Worm (Caenorhabditis elegans) whole organism, dauer: ENCODE measurements around the gene mpz-6.
"Not testable (repeated sequence)": the region's sequence is repeated elsewhere in the genome, so short reads cannot be mapped to it uniquely, and the experiment has no call there.

Experiments used
- unc-62 ChIP-seq: sonication (generic microtip); optimal IDR thresholded peaks from 2 replicates; lab custom pipeline; 2017; ENCODE audit warnings: missing biosample characterization, missing genetic modification reagents, missing genetic modification characterization

mpz-6 gene

DNA sequence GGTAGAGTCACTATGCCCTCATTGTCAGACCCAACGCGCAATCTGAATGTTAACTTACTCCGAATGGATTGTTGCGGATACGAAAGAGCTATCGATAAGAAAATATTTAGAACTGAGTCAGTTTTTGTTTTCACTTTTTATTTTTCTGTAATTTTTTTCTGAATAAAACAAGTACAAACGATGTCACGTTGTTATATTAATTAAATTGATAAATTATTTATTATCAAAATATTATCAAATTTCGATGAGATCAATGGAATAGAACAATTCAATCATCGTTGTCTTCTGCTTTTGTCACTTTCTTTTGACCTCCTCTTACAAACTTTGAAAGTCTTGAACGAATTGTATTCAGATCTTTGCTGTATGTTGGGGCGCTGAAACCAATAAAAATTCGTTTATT is at the start of gene mpz-6:
TSS of gene mpz-6 (minus strand) at position 101 of the 400 bp plus-strand sequence.
- no peak for TF ChIP-seq unc-62 (GFP tag; lab: Kevin White, UChicago)

ce11 chrII:9454304-9454703 is 47.4 kb upstream of the mpz-6 start, which contains the start of gene chil-19:
chil-19 (minus strand) TSS chrII:9454404.
- TF ChIP-seq unc-62 (GFP tag; lab: Kevin White, UChicago), result no peak

DNA sequence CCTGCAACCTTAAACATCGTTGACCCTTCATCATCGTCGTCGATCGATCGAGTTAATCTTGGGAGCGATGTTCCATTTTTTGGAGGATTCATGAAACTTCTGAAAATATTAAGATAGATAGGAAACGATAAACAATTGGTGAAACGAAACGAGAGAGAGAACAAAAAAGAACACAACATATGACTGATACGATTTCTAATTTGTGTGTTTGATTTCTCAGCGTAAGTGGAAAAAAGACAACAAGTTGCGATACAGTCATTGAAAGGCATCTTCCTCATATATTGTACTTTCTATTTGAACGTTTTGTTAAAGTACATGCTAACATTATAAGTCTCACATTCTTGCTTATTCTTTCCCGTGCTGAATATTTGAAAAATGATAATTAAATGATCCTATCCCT is 45.3 kb upstream of the mpz-6 start, which contains the start of gene R09D1.12:
TSS of gene R09D1.12 (minus strand) at position 101 of the 400 bp plus-strand sequence.
- TF ChIP-seq unc-62 (GFP tag; lab: Kevin White, UChicago), result not testable (repeated sequence)

ce11 chrII:9447965-9448364 is 41.0 kb upstream of the mpz-6 start, which contains the start of gene chil-18:
chil-18 (plus strand) TSS chrII:9448265.
- TF ChIP-seq unc-62 (GFP tag; lab: Kevin White, UChicago), result no peak

DNA sequence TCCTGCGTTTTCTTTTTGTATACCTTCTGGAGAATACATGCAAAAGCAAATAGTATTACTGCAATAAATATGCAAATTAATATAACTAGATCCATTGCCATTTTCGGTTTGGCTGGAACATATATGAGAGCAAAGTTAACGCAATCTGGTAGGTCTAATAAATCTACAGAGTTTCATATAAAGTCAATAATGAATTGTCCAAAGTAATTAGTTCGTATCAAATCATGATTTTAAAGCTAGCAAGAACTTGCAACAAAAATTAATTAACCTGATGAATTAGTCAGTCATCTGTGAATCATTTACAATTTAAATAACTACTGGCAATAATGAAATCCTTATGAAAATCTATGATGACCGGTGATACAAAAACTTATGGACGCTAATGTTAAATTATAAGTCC is 38.4 kb upstream of the mpz-6 start, which contains the start of gene R09D1.13:
TSS of gene R09D1.13 (minus strand) at position 101 of the 400 bp plus-strand sequence.
- no peak for TF ChIP-seq unc-62 (GFP tag; lab: Kevin White, UChicago)

DNA sequence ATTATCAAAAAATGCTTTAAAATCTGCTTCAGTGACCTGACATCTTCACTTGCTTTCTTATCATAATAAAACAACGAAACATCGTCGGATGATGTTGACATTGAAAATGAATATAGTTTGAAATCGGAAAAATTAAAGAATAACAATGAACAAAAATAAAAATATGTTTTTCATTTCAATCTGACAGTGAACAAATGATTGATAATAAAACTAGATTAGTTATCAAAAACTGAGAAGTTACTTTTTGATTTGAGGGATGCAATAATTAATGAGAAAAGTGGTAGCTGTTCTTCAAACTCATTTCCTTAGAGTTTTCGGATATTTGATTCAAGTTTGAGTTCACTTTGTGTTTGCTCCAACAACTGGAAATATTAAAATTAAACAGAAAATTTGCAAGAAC is 36.6 kb upstream of the mpz-6 start, which contains the start of gene chil-15:
TSS of gene chil-15 (minus strand) at position 101 of the 400 bp plus-strand sequence.
- TF ChIP-seq unc-62 (GFP tag; lab: Kevin White, UChicago), result no peak

ce11 chrII:9441838-9442237 is 34.9 kb upstream of the mpz-6 start, which contains the start of gene chil-16:
chil-16 (minus strand) TSS chrII:9441938.
- TF ChIP-seq unc-62 (GFP tag; lab: Kevin White, UChicago), result no peak

DNA sequence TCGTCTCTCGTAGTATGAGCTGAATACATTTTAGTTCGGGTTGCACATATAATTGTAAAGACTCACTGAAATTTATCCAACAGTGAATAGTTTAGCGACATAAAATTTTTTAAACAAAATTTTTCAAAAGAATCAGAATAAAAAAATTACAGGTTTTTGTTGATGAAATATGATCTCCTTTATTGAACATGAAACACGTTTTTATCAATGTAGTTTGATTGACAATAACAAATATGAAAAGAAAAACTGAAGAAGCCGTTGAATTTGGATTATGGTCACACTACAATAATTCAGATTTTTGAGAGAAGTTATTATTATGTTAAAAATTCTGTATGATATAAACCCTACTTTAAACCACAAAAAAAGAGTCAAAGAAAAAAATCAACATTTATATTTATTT is 33.1 kb upstream of the mpz-6 start, which contains the start of gene chil-17:
TSS of gene chil-17 (minus strand) at position 101 of the 400 bp plus-strand sequence.
- TF ChIP-seq unc-62 (GFP tag; lab: Kevin White, UChicago), result no peak

DNA sequence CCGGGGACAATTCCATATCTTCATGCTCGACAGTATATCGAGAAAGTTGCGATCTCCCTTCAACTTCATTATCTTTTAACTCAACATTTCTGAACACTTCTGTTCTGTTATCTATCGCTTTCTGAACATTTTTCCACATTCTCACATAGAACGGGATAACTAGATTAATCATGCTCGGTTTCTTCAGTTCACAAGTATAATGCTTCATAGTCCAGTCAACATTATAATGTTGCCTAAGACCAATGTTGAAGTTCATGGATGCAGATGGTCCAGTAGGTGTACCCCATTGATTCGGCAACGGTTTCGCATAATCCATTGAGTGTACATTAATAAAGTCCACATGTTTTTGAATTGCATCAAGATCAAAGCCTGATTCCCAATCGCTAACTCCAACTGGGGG is 31.9 kb upstream of the mpz-6 start:
- TF ChIP-seq unc-62 (GFP tag; lab: Kevin White, UChicago), result no peak

- TF ChIP-seq unc-62 (GFP tag; lab: Kevin White, UChicago), result no peak
These were observed 31.3 kb upstream of the mpz-6 start, which contains the start of gene chil-13 for ce11 chrII:9438227-9438626. chil-13 (minus strand) TSS chrII:9438327.

ce11 chrII:9436009-9436408 is 29.1 kb upstream of the mpz-6 start, which contains the start of gene kin-16:
kin-16 (minus strand) TSS chrII:9436109.
- TF ChIP-seq unc-62 (GFP tag; lab: Kevin White, UChicago), result no peak

ce11 chrII:9433609-9434008 is 26.7 kb upstream of the mpz-6 start, which contains the start of gene kin-15:
kin-15 (minus strand) TSS chrII:9433709.
- no peak for TF ChIP-seq unc-62 (GFP tag; lab: Kevin White, UChicago)

DNA sequence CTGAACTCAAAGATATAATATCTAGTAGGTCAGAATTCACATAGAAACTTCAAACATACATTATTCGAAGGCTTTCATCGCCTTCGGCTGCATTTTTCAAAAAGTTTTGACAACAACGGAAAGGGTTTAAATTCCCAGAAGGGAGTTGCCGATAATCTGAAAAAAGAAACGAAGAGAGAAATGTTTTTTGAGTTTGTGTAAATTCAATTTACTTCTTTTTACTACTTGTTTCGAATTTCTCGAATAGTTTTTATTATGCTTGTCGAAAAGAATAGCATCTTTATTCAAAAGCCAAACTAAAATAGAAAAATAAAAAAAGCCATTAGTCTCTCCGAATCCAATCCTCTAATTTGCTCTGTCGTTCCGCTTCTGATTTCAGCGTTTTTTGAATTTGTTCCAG is 24.2 kb upstream of the mpz-6 start:
- TF ChIP-seq unc-62 (GFP tag; lab: Kevin White, UChicago), result no peak

ce11 chrII:9427644-9428043 is 20.7 kb upstream of the mpz-6 start, which contains the start of gene M176.5:
M176.5 (minus strand) TSS chrII:9427744.
- no peak for TF ChIP-seq unc-62 (GFP tag; lab: Kevin White, UChicago)

ce11 chrII:9426076-9426475 is 19.2 kb upstream of the mpz-6 start, which contains the start of gene M176.10:
M176.10 (minus strand) TSS chrII:9426176.
- TF ChIP-seq unc-62 (GFP tag; lab: Kevin White, UChicago), result no peak

- no peak for TF ChIP-seq unc-62 (GFP tag; lab: Kevin White, UChicago)
These were observed 15.0 kb upstream of the mpz-6 start, which contains the start of gene M176.11 for ce11 chrII:9421969-9422368. M176.11 (plus strand) TSS chrII:9422269.
